Worm (Caenorhabditis elegans): Measurements from ENCODE around the gene ocr-1.

The ocr-1 gene

DNA sequence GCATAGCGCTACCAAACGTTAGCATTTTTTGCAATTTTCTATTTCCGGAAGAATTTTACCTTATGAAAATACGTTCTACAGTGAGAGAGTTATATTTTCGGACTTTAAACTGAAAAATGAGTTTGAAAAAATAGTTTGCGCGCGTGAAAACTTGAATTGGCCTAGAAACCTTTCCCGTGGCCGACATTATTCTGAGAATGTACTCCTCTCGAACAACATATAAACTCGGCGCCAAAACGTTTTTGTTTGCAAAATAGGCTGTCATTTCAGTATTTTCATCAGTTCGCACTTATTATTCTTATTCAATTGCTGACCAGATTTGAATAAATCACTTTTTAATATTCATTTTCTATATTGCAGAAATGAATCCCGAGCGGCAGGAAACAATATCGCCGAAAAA lies 27.4 kb upstream of the ocr-1 start, which contains the start of the genes mre-11 and wdr-5.3 (continued):
- TF ChIP-seq C06A6.2 (GFP tag; conservative IDR thresholded peaks at IDR 0.05): no peak
- TF ChIP-seq lin-40 (tag; optimal IDR thresholded peaks at IDR 0.05): no peak
- no peak for TF ChIP-seq lin-35 (GFP tag; optimal IDR thresholded peaks at IDR 0.05)
- no peak for TF ChIP-seq C17E4.6 (GFP tag; IDR thresholded peaks at IDR 0.05)
- no peak for TF ChIP-seq ztf-25 (GFP tag; IDR thresholded peaks at IDR 0.05)
- TF ChIP-seq fkh-3 (tag; optimal IDR thresholded peaks at IDR 0.05): no peak
- TF ChIP-seq tbp1 (GFP tag; optimal IDR thresholded peaks at IDR 0.05): no peak
- TF ChIP-seq madf-6 (GFP tag; IDR thresholded peaks at IDR 0.05): peak; percentile 79
- TF ChIP-seq sea-2 (GFP tag; IDR thresholded peaks at IDR 0.05): no peak
- TF ChIP-seq B0261.1 (tag; optimal IDR thresholded peaks at IDR 0.05): no peak
- no peak for TF ChIP-seq gei-17 (GFP tag; optimal IDR thresholded peaks at IDR 0.05)
- TF ChIP-seq ztf-22 (GFP tag; optimal IDR thresholded peaks at IDR 0.05): no peak
- no peak for TF ChIP-seq hlh-26 (GFP tag; conservative IDR thresholded peaks at IDR 0.05)
- peak; percentile 65 for TF ChIP-seq madf-8 (GFP tag; conservative IDR thresholded peaks at IDR 0.05)
- no peak for TF ChIP-seq nfya-1 (tag; optimal IDR thresholded peaks at IDR 0.05; ENCODE audit: borderline replicate concordance, insufficient read depth)
- TF ChIP-seq rpc-1 (optimal IDR thresholded peaks at IDR 0.05): no peak
- TF ChIP-seq rpc-1 (tag; optimal IDR thresholded peaks at IDR 0.05): no peak
- TF ChIP-seq ama-1 (optimal IDR thresholded peaks at IDR 0.05): no peak
- no peak for TF ChIP-seq ama-1 (GFP tag; optimal IDR thresholded peaks at IDR 0.05)
- TF ChIP-seq pbrm-1 (GFP tag; IDR thresholded peaks at IDR 0.05): 0 out of 2 replicates have a peak, but pooled peaks have one; percentile 38
- no peak for TF ChIP-seq madf-10 (tag; optimal IDR thresholded peaks at IDR 0.05)
- TF ChIP-seq ZK185.1 (tag; optimal IDR thresholded peaks at IDR 0.05; ENCODE audit: poor library complexity, severe bottlenecking): peak; percentile 70
- TF ChIP-seq snpc-1.3 (tag; optimal IDR thresholded peaks at IDR 0.05; ENCODE audit: insufficient read depth): peak; percentile 14
- TF ChIP-seq rcor-1 (GFP tag; IDR thresholded peaks at IDR 0.05): peak; percentile 22; the same call in 1 of the 2 replicates
- TF ChIP-seq chd-7 (tag; optimal IDR thresholded peaks at IDR 0.05): no peak
- TF ChIP-seq repo-1 (tag; optimal IDR thresholded peaks at IDR 0.05): no peak
- no peak for TF ChIP-seq atf-7 (tag; optimal IDR thresholded peaks at IDR 0.05)
- TF ChIP-seq ceh-100 (GFP tag; IDR thresholded peaks at IDR 0.05): peak; percentile 38; the same call in 1 of the 2 replicates
- TF ChIP-seq madf-3 (GFP tag; IDR thresholded peaks at IDR 0.05): no peak
- TF ChIP-seq tlf-1 (GFP tag; optimal IDR thresholded peaks at IDR 0.05): peak; percentile 14
- no peak for TF ChIP-seq F10E7.11 (tag; optimal IDR thresholded peaks at IDR 0.05)
- TF ChIP-seq rec-8 (tag; optimal IDR thresholded peaks at IDR 0.05): no peak
- TF ChIP-seq ceh-58 (GFP tag; IDR thresholded peaks at IDR 0.05): no peak
- TF ChIP-seq unc-130 (GFP tag; optimal IDR thresholded peaks at IDR 0.05): peak; percentile 81
- no peak for TF ChIP-seq F57A8.1 (GFP tag; optimal IDR thresholded peaks at IDR 0.05)
- TF ChIP-seq lin-54 (GFP tag; optimal IDR thresholded peaks at IDR 0.05): peak; percentile 80
- no peak for TF ChIP-seq nhr-120 (GFP tag; IDR thresholded peaks at IDR 0.05)
- TF ChIP-seq let-607 (tag; optimal IDR thresholded peaks at IDR 0.05): no peak
- TF ChIP-seq F39B2.1 (GFP tag; IDR thresholded peaks at IDR 0.05): no peak
- no peak for TF ChIP-seq snpc-1.1 (tag; optimal IDR thresholded peaks at IDR 0.05; ENCODE audit: insufficient read depth)
- peak; percentile 60 for TF ChIP-seq lsl-1 (GFP tag; optimal IDR thresholded peaks at IDR 0.05)
- TF ChIP-seq snpc-3.4 (tag; optimal IDR thresholded peaks at IDR 0.05): no peak
- TF ChIP-seq K12H6.12 (tag; optimal IDR thresholded peaks at IDR 0.05): no peak
- TF ChIP-seq ceh-91 (GFP tag; IDR thresholded peaks at IDR 0.05): peak; percentile 29; the same call in 1 of the 2 replicates
- TF ChIP-seq Y56A3A.18 (GFP tag; IDR thresholded peaks at IDR 0.05): no peak
- TF ChIP-seq Y79H2A.3 (GFP tag; conservative IDR thresholded peaks at IDR 0.05): no peak
- no peak for TF ChIP-seq aptf-2 (GFP tag; conservative IDR thresholded peaks at IDR 0.05)
- no peak for TF ChIP-seq ztf-26 (tag; optimal IDR thresholded peaks at IDR 0.05)
- no peak for TF ChIP-seq zfh-2 (GFP tag; conservative IDR thresholded peaks at IDR 0.05)

All from whole organism, young adult.